Worm (Caenorhabditis elegans) whole organism, mixed stage, embryonic: ENCODE data around the gene egl-1.

Source experiments
- M03D4.4 ChIP-seq: sonication (generic microtip); optimal IDR thresholded peaks from 2 replicates; lab custom pipeline; 2017; ENCODE audit warnings: mild to moderate bottlenecking, missing genetic modification characterization, missing compliant biosample characterization
- bed-3 ChIP-seq: fragments of 200-800 bp; sonication (Bioruptor generic); optimal IDR thresholded peaks from 3 replicates; lab custom pipeline; 2018; ENCODE audit warnings: mild to moderate bottlenecking, missing genetic modification characterization, moderate library complexity, missing compliant biosample characterization
- ceh-39 ChIP-seq: fragments of 150-350 bp; optimal IDR thresholded peaks from 2 replicates; lab custom pipeline; 2014; ENCODE audit warnings: missing biosample characterization, missing genetic modification characterization
- ceh-43 ChIP-seq: fragments of 200-800 bp; sonication (Bioruptor generic); optimal IDR thresholded peaks from 2 replicates; lab custom pipeline; 2018; ENCODE audit warnings: mild to moderate bottlenecking, missing genetic modification characterization, moderate library complexity, missing compliant biosample characterization
- ceh-83 ChIP-seq: fragments of 200-800 bp; sonication (Bioruptor generic); optimal IDR thresholded peaks from 2 replicates; lab custom pipeline; 2018; ENCODE audit warnings: mild to moderate bottlenecking, missing genetic modification characterization, missing compliant biosample characterization
- ces-1 ChIP-seq: fragments of 150-350 bp; optimal IDR thresholded peaks from 2 replicates; lab custom pipeline; 2014; ENCODE audit warnings: missing biosample characterization, missing genetic modification reagents, missing genetic modification characterization
- cnd-1 ChIP-seq: fragments of 200-800 bp; sonication (Bioruptor generic); optimal IDR thresholded peaks from 2 replicates; lab custom pipeline; 2018; ENCODE audit warnings: mild to moderate bottlenecking, missing genetic modification characterization, missing compliant biosample characterization
- drap-1 ChIP-seq: fragments of 200-800 bp; sonication (Bioruptor generic); optimal IDR thresholded peaks from 3 replicates; lab custom pipeline; 2018; ENCODE audit warnings: mild to moderate bottlenecking, missing genetic modification characterization, missing compliant biosample characterization
- elt-1 ChIP-seq: sonication (generic microtip); optimal IDR thresholded peaks from 2 replicates; lab custom pipeline; 2017; ENCODE audit warnings: missing genetic modification characterization, mild to moderate bottlenecking, missing compliant biosample characterization, antibody characterized with exemption, moderate library complexity, borderline replicate concordance; ENCODE audit not compliant: insufficient read depth
- elt-3 ChIP-seq: fragments of 150-350 bp; optimal IDR thresholded peaks from 2 replicates; lab custom pipeline; 2014; ENCODE audit warnings: missing biosample characterization, missing genetic modification characterization
- ham-2 ChIP-seq: fragments of 200-800 bp; sonication (Bioruptor generic); optimal IDR thresholded peaks from 2 replicates; lab custom pipeline; 2018; ENCODE audit warnings: mild to moderate bottlenecking, missing genetic modification characterization, missing compliant biosample characterization
- hlh-1 ChIP-seq: fragments of 150-350 bp; optimal IDR thresholded peaks from 2 replicates; lab custom pipeline; 2014; ENCODE audit warnings: missing biosample characterization, missing genetic modification reagents, missing genetic modification characterization
- lin-32 ChIP-seq: fragments of 200-800 bp; sonication (Bioruptor generic); optimal IDR thresholded peaks from 2 replicates; lab custom pipeline; 2018; ENCODE audit warnings: mild to moderate bottlenecking, missing genetic modification characterization, missing compliant biosample characterization
- lsy-2 ChIP-seq: fragments of 150-350 bp; optimal IDR thresholded peaks from 2 replicates; lab custom pipeline; 2014; ENCODE audit warnings: missing biosample characterization, missing genetic modification characterization
- mep-1 ChIP-seq: fragments of 150-350 bp; optimal IDR thresholded peaks from 2 replicates; lab custom pipeline; 2017; ENCODE audit warnings: missing biosample characterization, missing genetic modification reagents, missing genetic modification characterization, inconsistent platforms
- mls-2 ChIP-seq: sonication (generic microtip); optimal IDR thresholded peaks from 2 replicates; lab custom pipeline; 2016; ENCODE audit warnings: mild to moderate bottlenecking, missing genetic modification characterization, moderate library complexity, missing compliant biosample characterization
- nhr-237 ChIP-seq: fragments of 150-350 bp; optimal IDR thresholded peaks from 2 replicates; lab custom pipeline; 2014; ENCODE audit warnings: missing biosample characterization, missing genetic modification characterization
- nhr-28 ChIP-seq: fragments of 150-350 bp; optimal IDR thresholded peaks from 2 replicates; lab custom pipeline; 2014; ENCODE audit warnings: missing biosample characterization, missing genetic modification characterization
- nhr-76 ChIP-seq: sonication (generic microtip); optimal IDR thresholded peaks from 2 replicates; lab custom pipeline; 2017; ENCODE audit warnings: missing biosample characterization, missing genetic modification characterization
- pha-4 ChIP-seq: fragments of 150-350 bp; optimal IDR thresholded peaks from 2 replicates; lab custom pipeline; 2018; ENCODE audit warnings: missing biosample characterization, missing genetic modification reagents, missing genetic modification characterization
- snpc-4 ChIP-seq: fragments of 150-350 bp; optimal IDR thresholded peaks from 2 replicates; lab custom pipeline; 2014; ENCODE audit warnings: missing biosample characterization, missing genetic modification characterization
- sptf-1 ChIP-seq: sonication (generic microtip); optimal IDR thresholded peaks from 2 replicates; lab custom pipeline; 2017; ENCODE audit warnings: mild to moderate bottlenecking, missing genetic modification characterization, moderate library complexity, missing compliant biosample characterization
- unc-120 ChIP-seq: sonication (generic microtip); optimal IDR thresholded peaks from 2 replicates; lab custom pipeline; 2017; ENCODE audit warnings: missing genetic modification characterization, missing compliant biosample characterization; ENCODE audit not compliant: poor library complexity, severe bottlenecking
- unc-62 ChIP-seq: fragments of 150-350 bp; optimal IDR thresholded peaks from 2 replicates; lab custom pipeline; 2014; ENCODE audit warnings: missing biosample characterization, missing genetic modification reagents, missing genetic modification characterization
- zip-8 ChIP-seq: fragments of 150-350 bp; optimal IDR thresholded peaks from 2 replicates; lab custom pipeline; 2014; ENCODE audit warnings: missing biosample characterization, missing genetic modification characterization
- ztf-11 ChIP-seq: fragments of 150-350 bp; optimal IDR thresholded peaks from 2 replicates; lab custom pipeline; 2014; ENCODE audit warnings: missing biosample characterization, missing genetic modification characterization

Gene egl-1

DNA sequence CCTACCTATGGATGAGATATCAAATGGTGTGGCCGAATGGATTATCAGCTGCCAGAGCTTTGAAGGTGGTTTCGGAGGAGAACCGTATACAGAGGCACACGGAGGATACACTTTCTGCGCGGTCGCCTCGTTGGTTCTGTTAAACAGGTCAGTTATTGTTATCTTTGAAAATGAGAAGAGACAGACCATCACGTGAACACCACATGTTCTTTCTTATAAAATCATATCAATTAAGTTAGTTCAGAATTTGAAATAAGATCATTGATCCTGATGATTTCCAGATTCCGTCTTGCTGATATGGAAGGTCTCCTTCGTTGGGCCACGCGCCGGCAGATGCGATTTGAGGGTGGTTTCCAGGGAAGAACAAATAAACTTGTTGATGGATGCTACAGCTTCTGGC lies 16.5 kb upstream of the egl-1 start:
- TF ChIP-seq sptf-1: no peak
- TF ChIP-seq mep-1: no peak
- no peak for TF ChIP-seq mls-2
- no peak for TF ChIP-seq unc-62 (GFP tag; lab: Kevin White, UChicago)
- TF ChIP-seq ces-1: no peak
- no peak for TF ChIP-seq unc-120 (tag; lab: Kevin White, UChicago)
- no peak for TF ChIP-seq nhr-237
- TF ChIP-seq drap-1 (GFP tag; lab: Kevin White, UChicago): no peak
- TF ChIP-seq ceh-39 (tag; lab: Kevin White, UChicago): no peak
- TF ChIP-seq ztf-11 (tag; lab: Kevin White, UChicago): no peak
- no peak for TF ChIP-seq ceh-43 (GFP tag; lab: Kevin White, UChicago)
- TF ChIP-seq bed-3: no peak
- TF ChIP-seq hlh-1 (tag; lab: Kevin White, UChicago): no peak
- no peak for TF ChIP-seq zip-8
- TF ChIP-seq nhr-76 (tag; lab: Kevin White, UChicago): no peak
- no peak for TF ChIP-seq nhr-28 (tag; lab: Kevin White, UChicago)
- TF ChIP-seq ceh-83: no peak
- TF ChIP-seq lsy-2 (tag; lab: Kevin White, UChicago): no peak
- no peak for TF ChIP-seq M03D4.4 (tag; lab: Kevin White, UChicago)
- TF ChIP-seq ham-2 (GFP tag; lab: Kevin White, UChicago): no peak

DNA sequence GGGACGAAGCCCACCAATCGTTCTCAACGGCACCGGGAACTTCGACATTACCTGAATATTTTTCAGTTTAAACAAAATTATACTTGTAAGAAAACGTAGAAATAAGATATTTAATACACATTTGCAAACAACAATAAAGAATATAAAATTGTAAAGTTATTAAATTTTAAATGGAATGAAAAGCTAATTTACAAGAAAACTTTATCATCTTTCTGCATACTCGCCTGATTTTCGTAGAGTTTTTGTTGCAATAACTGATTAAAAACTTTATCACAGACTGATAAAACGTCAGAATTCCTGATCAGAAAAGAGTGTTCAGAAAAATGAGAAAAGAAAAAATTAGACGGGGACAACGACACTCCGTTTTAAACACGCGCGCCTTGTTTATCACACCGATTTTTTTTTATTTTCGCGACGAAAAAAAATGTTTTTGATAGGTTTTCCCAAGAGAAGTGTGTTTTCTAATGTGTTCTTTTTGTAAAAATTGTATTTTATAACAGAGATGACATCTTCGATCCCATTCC lies 15.1 kb upstream of the egl-1 start, which contains the start of the genes dlat-1 and fntb-1:
TSS of gene dlat-1 (minus strand) at position 51 of the 524 bp plus-strand sequence.
TSS of gene fntb-1 (plus strand) at position 412 of the 524 bp plus-strand sequence.
- no peak for TF ChIP-seq elt-1 (tag; lab: Kevin White, UChicago)
- TF ChIP-seq cnd-1 (tag; lab: Kevin White, UChicago): no peak
- TF ChIP-seq sptf-1: no peak
- no peak for TF ChIP-seq unc-120 (tag; lab: Kevin White, UChicago)
- TF ChIP-seq snpc-4 (tag; lab: Kevin White, UChicago): no peak

DNA sequence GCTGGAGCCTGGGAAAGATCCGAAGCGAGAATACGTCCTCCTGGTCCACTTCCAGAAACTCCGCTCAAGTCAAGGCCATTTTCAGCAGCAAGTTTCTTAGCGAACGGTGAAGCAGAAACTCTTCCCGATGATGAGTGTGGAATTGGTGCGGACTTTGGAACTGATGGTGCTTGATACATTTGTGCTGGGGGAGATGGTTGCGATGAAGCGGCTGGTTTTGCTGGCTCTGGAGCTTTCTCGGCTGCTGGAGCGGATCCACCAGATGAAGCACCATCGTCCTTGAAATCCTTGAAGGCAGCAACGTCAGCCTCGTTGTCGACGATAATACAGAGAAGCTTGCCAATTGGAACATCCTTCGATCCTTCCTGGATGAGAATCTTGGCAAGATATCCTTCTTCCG lies 14.3 kb upstream of the egl-1 start:
- TF ChIP-seq lin-32 (GFP tag; lab: Kevin White, UChicago): no peak
- no peak for TF ChIP-seq bed-3
- TF ChIP-seq, all 35 proteins: peak for 0

DNA sequence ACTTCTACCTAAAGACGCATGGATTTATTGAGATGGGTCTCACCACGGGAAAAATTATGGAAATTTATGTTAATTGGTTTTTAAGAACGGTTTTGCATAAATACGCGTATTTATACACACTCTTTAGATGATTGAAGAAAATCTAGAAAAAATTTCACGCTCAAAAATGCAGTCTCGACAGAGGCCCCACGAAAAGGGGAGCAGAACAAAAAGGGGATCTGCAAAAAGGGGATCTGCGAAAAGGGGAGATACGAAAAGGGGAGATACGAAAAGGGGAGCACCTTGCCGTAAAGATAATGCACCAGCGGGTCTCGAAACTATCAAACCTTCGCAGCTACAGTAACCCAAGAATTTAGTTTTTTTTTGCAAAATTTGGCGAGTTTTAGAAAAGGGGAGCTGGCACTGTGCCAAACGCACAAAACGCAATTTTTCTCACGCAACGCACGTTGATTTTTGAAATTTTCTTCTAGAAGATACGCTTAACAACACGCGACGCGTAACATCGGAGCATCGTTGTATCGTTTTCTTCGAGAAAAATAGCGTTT lies 11.4 kb upstream of the egl-1 start:
- TF ChIP-seq cnd-1 (tag; lab: Kevin White, UChicago): peak; percentile 16

DNA sequence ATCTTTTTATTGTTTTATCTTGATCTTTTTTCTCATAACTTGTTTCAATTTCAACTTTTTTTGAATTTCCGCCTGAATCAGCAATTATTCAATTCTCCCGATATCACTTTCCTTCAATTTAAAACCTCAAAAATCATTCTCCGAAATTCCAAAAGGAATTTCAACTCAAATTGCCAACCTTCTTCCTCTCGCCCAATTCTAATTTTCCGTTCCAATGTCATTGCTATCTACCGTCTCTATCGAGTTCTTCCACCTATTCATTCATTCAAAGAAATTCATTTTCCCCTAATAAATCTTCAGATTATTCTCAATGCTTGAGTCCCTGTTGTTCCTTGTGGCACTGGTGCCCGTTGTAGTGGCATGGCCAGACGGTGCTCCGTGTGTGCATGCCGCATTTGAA lies 8.7 kb upstream of the egl-1 start, which contains the start of gene F23B12.4:
TSS of gene F23B12.4 (plus strand) at position 301 of the 400 bp plus-strand sequence.
- no peak for TF ChIP-seq ceh-83
- TF ChIP-seq zip-8: no peak
- TF ChIP-seq cnd-1 (tag; lab: Kevin White, UChicago): no peak
- TF ChIP-seq elt-1 (tag; lab: Kevin White, UChicago): no peak
- TF ChIP-seq ceh-43 (GFP tag; lab: Kevin White, UChicago): no peak
- no peak for TF ChIP-seq mep-1
- TF ChIP-seq elt-3 (tag; lab: Kevin White, UChicago): no peak
- no peak for TF ChIP-seq ceh-39 (tag; lab: Kevin White, UChicago)
- no peak for TF ChIP-seq lin-32 (GFP tag; lab: Kevin White, UChicago)
- no peak for TF ChIP-seq pha-4 (tag; lab: Kevin White, UChicago)

DNA sequence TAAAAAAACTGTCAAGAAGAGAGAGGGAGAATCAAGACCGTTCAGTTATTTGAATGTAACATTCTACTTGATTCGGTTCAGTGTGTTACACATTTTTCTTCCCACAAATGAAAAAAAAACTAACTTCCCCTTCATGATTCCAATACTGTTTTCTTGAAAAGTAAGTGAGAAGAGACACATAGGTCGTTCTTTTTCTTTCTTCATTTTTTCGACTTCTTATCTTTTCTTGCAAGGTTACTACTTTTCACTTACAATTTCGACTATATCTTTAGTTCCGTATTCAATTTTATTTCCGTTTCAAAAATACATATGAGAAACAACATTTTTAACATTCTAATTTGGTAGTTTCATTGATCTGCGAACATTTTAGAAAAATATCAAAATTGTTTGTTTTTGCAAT lies 7.1 kb upstream of the egl-1 start:
- TF ChIP-seq unc-120 (tag; lab: Kevin White, UChicago) (no peak), ces-1 (no peak), ceh-83 (no peak), ceh-39 (tag; lab: Kevin White, UChicago) (no peak), mls-2 (no peak), nhr-28 (tag; lab: Kevin White, UChicago) (no peak), M03D4.4 (tag; lab: Kevin White, UChicago) (no peak), cnd-1 (tag; lab: Kevin White, UChicago) (no peak), pha-4 (tag; lab: Kevin White, UChicago) (no peak), lsy-2 (tag; lab: Kevin White, UChicago) (no peak), mep-1 (no peak)
